Fruit fly (Drosophila melanogaster) whole organism, embryonic: ENCODE results near the gene retm.

Experiments used
- Asciz ChIP-seq: fragments of 200-800 bp; sonication (Bioruptor generic); optimal IDR thresholded peaks from 2 replicates; lab custom pipeline; 2017; ENCODE audit warnings: missing biosample characterization, mild to moderate bottlenecking, missing genetic modification characterization, missing genetic modification reagents
- Atf-2 ChIP-seq: fragments of 200-800 bp; sonication (Bioruptor generic); optimal IDR thresholded peaks from 2 replicates; lab custom pipeline; 2016; ENCODE audit warnings: missing biosample characterization, missing genetic modification characterization
- Atf6 ChIP-seq: fragments of 200-800 bp; sonication (Bioruptor generic); IDR thresholded peaks from 2 replicates; pipeline ENCODE4 v1.3.6; 2022; ENCODE audit warnings: missing biosample characterization, missing genetic modification characterization
- CG10979 ChIP-seq: fragments of 200-800 bp; sonication (Bioruptor generic); optimal IDR thresholded peaks from 2 replicates; lab custom pipeline; 2018; ENCODE audit warnings: missing biosample characterization, mild to moderate bottlenecking, missing genetic modification characterization, moderate library complexity
- CG11560 ChIP-seq: fragments of 200-800 bp; sonication (Bioruptor generic); IDR thresholded peaks from 3 replicates; pipeline ENCODE4 v1.3.6; 2022; ENCODE audit warnings: missing biosample characterization, missing genetic modification characterization
- CG14667 ChIP-seq: fragments of 200-800 bp; sonication (Bioruptor generic); IDR thresholded peaks from 2 replicates; pipeline ENCODE4 v1.3.6; 2022; ENCODE audit warnings: missing biosample characterization, missing genetic modification characterization
- CG15696 ChIP-seq: fragments of 200-800 bp; sonication (Bioruptor generic); optimal IDR thresholded peaks from 2 replicates; lab custom pipeline; 2019; ENCODE audit warnings: missing biosample characterization, mild to moderate bottlenecking, missing genetic modification characterization, moderate library complexity
- CG1602 ChIP-seq: fragments of 200-800 bp; sonication (Bioruptor generic); optimal IDR thresholded peaks from 3 replicates; lab custom pipeline; 2016; ENCODE audit warnings: missing biosample characterization, missing genetic modification characterization
- CG16815 ChIP-seq: fragments of 200-800 bp; sonication (Bioruptor generic); optimal IDR thresholded peaks from 3 replicates; lab custom pipeline; 2017; ENCODE audit warnings: missing biosample characterization, mild to moderate bottlenecking, missing genetic modification characterization
- CG17359 ChIP-seq: fragments of 200-800 bp; sonication (Bioruptor generic); optimal IDR thresholded peaks from 3 replicates; lab custom pipeline; 2018; ENCODE audit warnings: missing biosample characterization, mild to moderate bottlenecking, missing genetic modification characterization, moderate library complexity
- CG18599 ChIP-seq: fragments of 200-800 bp; sonication (Bioruptor generic); optimal IDR thresholded peaks from 3 replicates; lab custom pipeline; 2017; ENCODE audit warnings: missing biosample characterization, missing genetic modification characterization, mild to moderate bottlenecking, moderate library complexity, missing genetic modification reagents
- CG2120 ChIP-seq: fragments of 200-800 bp; sonication (Bioruptor generic); optimal IDR thresholded peaks from 3 replicates; lab custom pipeline; 2016; ENCODE audit warnings: missing biosample characterization, missing genetic modification characterization
- CG43689 ChIP-seq: fragments of 200-800 bp; sonication (Bioruptor generic); IDR thresholded peaks from 2 replicates; pipeline ENCODE4 v1.3.6; 2022; ENCODE audit warnings: missing biosample characterization, missing genetic modification characterization
- CG7786 ChIP-seq: fragments of 200-800 bp; sonication (Bioruptor generic); optimal IDR thresholded peaks from 2 replicates; lab custom pipeline; 2016; ENCODE audit warnings: missing biosample characterization, missing genetic modification characterization
- CG9817 ChIP-seq: fragments of 200-800 bp; sonication (Bioruptor generic); optimal IDR thresholded peaks from 2 replicates; lab custom pipeline; 2018; ENCODE audit warnings: missing biosample characterization, mild to moderate bottlenecking, missing genetic modification characterization, moderate library complexity
- CG9876 ChIP-seq: fragments of 200-800 bp; sonication (Bioruptor generic); optimal IDR thresholded peaks from 2 replicates; lab custom pipeline; 2016; ENCODE audit warnings: missing biosample characterization, missing genetic modification characterization
- CG9932 ChIP-seq: fragments of 200-800 bp; sonication (Bioruptor generic); IDR thresholded peaks from 2 replicates; pipeline ENCODE4 v1.3.6; 2022; ENCODE audit warnings: missing biosample characterization, missing genetic modification characterization
- Chrac-16 ChIP-seq: fragments of 200-800 bp; sonication (Bioruptor generic); optimal IDR thresholded peaks from 3 replicates; lab custom pipeline; 2016; ENCODE audit warnings: missing biosample characterization, missing genetic modification characterization
- Dref ChIP-seq: fragments of 200-800 bp; sonication (Bioruptor generic); IDR thresholded peaks from 2 replicates; pipeline ENCODE4 v1.3.6; 2022; ENCODE audit warnings: missing biosample characterization, missing genetic modification characterization
- ERR ChIP-seq: fragments of 200-800 bp; sonication (Bioruptor generic); optimal IDR thresholded peaks from 2 replicates; lab custom pipeline; 2016; ENCODE audit warnings: missing biosample characterization, missing genetic modification characterization
- Ets65A ChIP-seq: fragments of 200-800 bp; sonication (Bioruptor generic); peaks from one replicate; lab custom pipeline; 2016; ENCODE audit warnings: missing biosample characterization, missing genetic modification characterization
- H15 ChIP-seq: fragments of 200-800 bp; sonication (Bioruptor generic); IDR thresholded peaks from 3 replicates; pipeline ENCODE4 v1.3.6; 2022; ENCODE audit warnings: missing biosample characterization, missing genetic modification characterization
- HmgD ChIP-seq: fragments of 200-800 bp; sonication (Bioruptor generic); optimal IDR thresholded peaks from 3 replicates; lab custom pipeline; 2016; ENCODE audit warnings: missing biosample characterization, missing genetic modification characterization
- Hsf ChIP-seq: fragments of 200-800 bp; sonication (Bioruptor generic); optimal IDR thresholded peaks from 3 replicates; lab custom pipeline; 2016; ENCODE audit warnings: missing biosample characterization, missing genetic modification characterization
- Kr ChIP-seq: fragments of 200-800 bp; sonication (Bioruptor generic); optimal IDR thresholded peaks from 2 replicates; lab custom pipeline; 2017; ENCODE audit warnings: missing biosample characterization, mild to moderate bottlenecking, missing genetic modification characterization
- Lpt ChIP-seq: fragments of >200 bp; optimal IDR thresholded peaks from 2 replicates; lab custom pipeline; 2018; ENCODE audit warnings: missing biosample characterization, missing genetic modification characterization
- Poxn ChIP-seq: fragments of 200-800 bp; sonication (Bioruptor generic); IDR thresholded peaks from 2 replicates; pipeline ENCODE4 v1.3.6; 2022; ENCODE audit warnings: missing biosample characterization, missing genetic modification characterization
- Rx ChIP-seq: fragments of 200-800 bp; sonication (Bioruptor generic); IDR thresholded peaks from 2 replicates; pipeline ENCODE4 v1.3.6; 2022; ENCODE audit warnings: missing biosample characterization, missing genetic modification characterization
- Scr ChIP-seq: fragments of 200-800 bp; sonication (Bioruptor generic); IDR thresholded peaks from 2 replicates; pipeline ENCODE4 v1.3.6; 2022; ENCODE audit warnings: missing biosample characterization, missing genetic modification characterization; ENCODE audit not compliant: partially characterized antibody
- Stat92E ChIP-seq, 3 experiments: fragments of >200 bp in 2 of 3; fragments of 200-800 bp in 1 of 3; sonication (Bioruptor generic) in 1 of 3; optimal IDR thresholded peaks; 2 replicates each; lab custom pipeline; 2017 to 2019; ENCODE audit warnings: missing biosample characterization in 3 of 3, missing genetic modification characterization in 3 of 3, mild to moderate bottlenecking in 1 of 3, moderate library complexity in 1 of 3
- YL-1 ChIP-seq: fragments of 200-800 bp; sonication (Bioruptor generic); optimal IDR thresholded peaks from 3 replicates; lab custom pipeline; 2017; ENCODE audit warnings: missing biosample characterization, mild to moderate bottlenecking, missing genetic modification characterization
- ase ChIP-seq: fragments of 200-800 bp; sonication (Bioruptor generic); IDR thresholded peaks from 3 replicates; pipeline ENCODE4 v1.3.6; 2022; ENCODE audit warnings: missing biosample characterization, missing genetic modification characterization
- br ChIP-seq: fragments of >200 bp; optimal IDR thresholded peaks from 2 replicates; lab custom pipeline; 2017
- en ChIP-seq: fragments of 200-800 bp; sonication (Bioruptor generic); optimal IDR thresholded peaks from 2 replicates; lab custom pipeline; 2016; ENCODE audit warnings: missing biosample characterization, missing genetic modification characterization
- esg ChIP-seq: fragments of 200-800 bp; sonication (Bioruptor generic); conservative IDR thresholded peaks from 2 replicates; pipeline ENCODE4 v1.3.6; 2022; ENCODE audit warnings: missing biosample characterization, missing genetic modification characterization
- fd102C ChIP-seq: fragments of 200-800 bp; sonication (Bioruptor generic); optimal IDR thresholded peaks from 2 replicates; lab custom pipeline; 2018; ENCODE audit warnings: missing biosample characterization, mild to moderate bottlenecking, missing genetic modification characterization, moderate library complexity
- fd64A ChIP-seq: fragments of 200-800 bp; sonication (Bioruptor generic); optimal IDR thresholded peaks from 3 replicates; lab custom pipeline; 2018; ENCODE audit warnings: missing biosample characterization, mild to moderate bottlenecking, missing genetic modification characterization
- fd96Cb ChIP-seq: fragments of 200-800 bp; sonication (Bioruptor generic); optimal IDR thresholded peaks from 2 replicates; lab custom pipeline; 2018; ENCODE audit warnings: missing biosample characterization, mild to moderate bottlenecking, missing genetic modification characterization, moderate library complexity
- ham ChIP-seq: fragments of 200-800 bp; sonication (Bioruptor generic); IDR thresholded peaks from 2 replicates; pipeline ENCODE4 v1.3.6; 2022; ENCODE audit warnings: missing biosample characterization, missing genetic modification characterization
- kni ChIP-seq: fragments of 200-800 bp; sonication (Bioruptor generic); optimal IDR thresholded peaks from 3 replicates; lab custom pipeline; 2017; ENCODE audit warnings: mild to moderate bottlenecking, missing biosample characterization, missing genetic modification reagents, missing genetic modification characterization
- nmo ChIP-seq: fragments of 200-800 bp; sonication (Bioruptor generic); optimal IDR thresholded peaks from 2 replicates; lab custom pipeline; 2018; ENCODE audit warnings: missing biosample characterization, mild to moderate bottlenecking, missing genetic modification characterization, moderate library complexity
- pita ChIP-seq: fragments of 200-800 bp; sonication (Bioruptor generic); optimal IDR thresholded peaks from 2 replicates; lab custom pipeline; 2017; ENCODE audit warnings: missing biosample characterization, mild to moderate bottlenecking, missing genetic modification characterization
- sc ChIP-seq, 3 experiments: fragments of >200 bp in 2 of 3; fragments of 200-800 bp in 1 of 3; sonication (Bioruptor generic) in 1 of 3; optimal IDR thresholded peaks; 2 replicates in 2 of 3; 3 replicates in 1 of 3; lab custom pipeline; 2017; ENCODE audit warnings: mild to moderate bottlenecking in 1 of 3, missing biosample characterization in 1 of 3, missing genetic modification characterization in 1 of 3, missing genetic modification reagents in 1 of 3
- schlank ChIP-seq: fragments of 200-800 bp; sonication (Bioruptor generic); optimal IDR thresholded peaks from 2 replicates; lab custom pipeline; 2018; ENCODE audit warnings: missing biosample characterization, mild to moderate bottlenecking, missing genetic modification characterization
- shn ChIP-seq: fragments of 200-800 bp; sonication (Bioruptor generic); optimal IDR thresholded peaks from 3 replicates; lab custom pipeline; 2016; ENCODE audit warnings: missing biosample characterization, missing genetic modification characterization
- sr ChIP-seq: fragments of 200-800 bp; sonication (Bioruptor generic); IDR thresholded peaks from 3 replicates; pipeline ENCODE4 v1.3.6; 2022; ENCODE audit warnings: missing biosample characterization, missing genetic modification characterization
- twi ChIP-seq: fragments of 200-800 bp; optimal IDR thresholded peaks from 2 replicates; lab custom pipeline; 2019; ENCODE audit warnings: missing biosample characterization, mild to moderate bottlenecking, missing genetic modification characterization, moderate library complexity
- unc-4 ChIP-seq: fragments of 200-800 bp; sonication (Bioruptor generic); IDR thresholded peaks from 2 replicates; pipeline ENCODE4 v1.3.6; 2022; ENCODE audit warnings: missing biosample characterization, missing genetic modification characterization; ENCODE audit not compliant: partially characterized antibody

The retm gene

dm6 chr2L:6473076-6474037, 17.6 kb upstream of the retm start, which contains the start of gene mmy:
TSS of gene mmy (minus strand) at chr2L:6473904.
- no peak for TF ChIP-seq fd102C (GFP tag; lab: Kevin White, UChicago)
- TF ChIP-seq CG9817 (tag; lab: Kevin White, UChicago): peak; percentile 6
- TF ChIP-seq sr: peak; percentile 54; the same call in 2 of the 3 replicates
- TF ChIP-seq Atf-2: no peak
- TF ChIP-seq fd64A (GFP tag; lab: Kevin White, UChicago): peak; percentile 51
- TF ChIP-seq ham (GFP tag; lab: Robert Waterston, UW): no peak
- TF ChIP-seq shn (GFP tag; lab: Kevin White, UChicago): peak; percentile 48
- peak; percentile 1 for TF ChIP-seq Hsf (GFP tag; lab: Kevin White, UChicago)
- no peak for TF ChIP-seq CG11560
- peak; percentile 3 for TF ChIP-seq CG15696 (tag; lab: Kevin White, UChicago)
- TF ChIP-seq esg (GFP tag; lab: Robert Waterston, UW): peak; percentile 52; the same call in 1 of the 2 replicates
- peak; percentile 10 for TF ChIP-seq en (GFP tag; lab: Kevin White, UChicago)
- peak; percentile 51 for TF ChIP-seq Ets65A (GFP tag; lab: Kevin White, UChicago)
- TF ChIP-seq sc (optimal IDR thresholded peaks at IDR 0.05; lab: Kevin White, UChicago): no peak
- TF ChIP-seq sc (GFP tag; optimal IDR thresholded peaks at IDR 0.05; lab: Kevin White, UChicago): no peak
- TF ChIP-seq CG14667: no peak
- TF ChIP-seq Stat92E (GFP tag; optimal IDR thresholded peaks at IDR 0.05; lab: Kevin White, UChicago): peak in 1 of 3 experiments; percentile 32
- no peak for TF ChIP-seq Chrac-16 (GFP tag; lab: Kevin White, UChicago)
- peak; percentile 44 for TF ChIP-seq Asciz (GFP tag; lab: Kevin White, UChicago)
- TF ChIP-seq CG9932 (GFP tag; lab: Robert Waterston, UW): peak; percentile 5; the same call in 1 of the 2 replicates
- peak; percentile 37 for TF ChIP-seq CG2120
- peak; percentile 69 for TF ChIP-seq HmgD (GFP tag; lab: Kevin White, UChicago)
- peak; percentile 61 for TF ChIP-seq CG10979 (tag; lab: Kevin White, UChicago)
- no peak for TF ChIP-seq pita (GFP tag; lab: Kevin White, UChicago)
- peak; percentile 66 for TF ChIP-seq CG18599 (GFP tag; lab: Kevin White, UChicago)
- no peak for TF ChIP-seq CG16815 (GFP tag; lab: Kevin White, UChicago)
- TF ChIP-seq CG7786 (GFP tag; lab: Kevin White, UChicago): peak; percentile 23
- TF ChIP-seq YL-1 (GFP tag; lab: Kevin White, UChicago): peak; percentile 29
- no peak for TF ChIP-seq Poxn
- TF ChIP-seq H15 (GFP tag; lab: Robert Waterston, UW): no peak
- TF ChIP-seq Dref (GFP tag; lab: Robert Waterston, UW): peak; percentile 76
- TF ChIP-seq ase (GFP tag; lab: Robert Waterston, UW): no peak
- TF ChIP-seq ERR: peak; percentile 50
- peak; percentile 21 for TF ChIP-seq CG1602 (GFP tag; lab: Kevin White, UChicago)
- TF ChIP-seq unc-4 (GFP tag; lab: Robert Waterston, UW): peak; percentile 38; the same call in 1 of the 2 replicates
- no peak for TF ChIP-seq twi
- TF ChIP-seq CG17359 (tag; lab: Kevin White, UChicago): peak; percentile 56
- peak; percentile 46 for TF ChIP-seq Scr
- no peak for TF ChIP-seq Rx
- TF ChIP-seq Lpt: no peak
- peak; percentile 78 for TF ChIP-seq nmo (GFP tag; lab: Kevin White, UChicago)
- TF ChIP-seq fd96Cb (tag; lab: Kevin White, UChicago): peak; percentile 47
- TF ChIP-seq CG43689 (GFP tag; lab: Robert Waterston, UW): no peak
- no peak for TF ChIP-seq br
- no peak for TF ChIP-seq Kr (GFP tag; lab: Kevin White, UChicago)
- TF ChIP-seq CG9876: no peak
- peak; percentile 0 for TF ChIP-seq schlank (tag; lab: Kevin White, UChicago)
- TF ChIP-seq kni (GFP tag; lab: Kevin White, UChicago): peak; percentile 73
- peak; percentile 9; the same call in 1 of the 2 replicates for TF ChIP-seq Atf6 (GFP tag; lab: Robert Waterston, UW)
